Worm (Caenorhabditis elegans): Measurements from ENCODE around the gene cal-3.

DNA sequence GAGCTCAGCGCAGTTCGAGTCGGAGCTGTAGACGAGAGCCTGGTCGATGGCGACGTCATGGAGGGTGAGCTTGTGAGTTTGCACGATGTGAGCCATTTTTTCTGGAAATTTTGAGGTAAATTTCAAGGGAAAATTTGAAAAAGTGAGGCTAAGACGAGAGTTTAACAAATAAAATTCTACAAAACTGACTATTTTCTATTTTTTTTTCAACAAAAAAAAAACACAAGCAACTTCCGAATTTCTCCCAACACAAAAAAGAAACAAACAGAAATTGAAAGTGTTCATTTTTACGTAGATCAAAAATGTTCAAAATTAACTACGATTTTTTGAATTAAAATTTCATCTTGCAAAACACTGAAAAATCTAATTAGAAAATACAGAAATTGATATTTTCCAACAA is 38.7 kb upstream of the cal-3 start, which contains the start of gene F37C4.5:
- TF ChIP-seq ceh-34 (tag; optimal IDR thresholded peaks at IDR 0.05) = no peak
- no peak for TF ChIP-seq nhr-232 (tag; optimal IDR thresholded peaks at IDR 0.05)
- no peak for TF ChIP-seq ceh-45 (GFP tag; IDR thresholded peaks at IDR 0.05)
- TF ChIP-seq ceh-24 (tag; optimal IDR thresholded peaks at IDR 0.05) = no peak
- no peak for TF ChIP-seq unc-55 (GFP tag; optimal IDR thresholded peaks at IDR 0.05)
- no peak for TF ChIP-seq lin-11 (tag; optimal IDR thresholded peaks at IDR 0.05)
- TF ChIP-seq nhr-11 (tag; optimal IDR thresholded peaks at IDR 0.05) = no peak
- TF ChIP-seq lim-6 (tag; optimal IDR thresholded peaks at IDR 0.05) = no peak
- TF ChIP-seq hlh-8 (tag; optimal IDR thresholded peaks at IDR 0.05) = no peak
- TF ChIP-seq eyg-1 (tag; optimal IDR thresholded peaks at IDR 0.05) = no peak

Data from whole organism, late embryonic.